Fruit fly (Drosophila melanogaster) whole organism, adult: ENCODE results near the gene CG8188.

Experiments
- CG11617 ChIP-seq: fragments of 200-800 bp; sonication (Bioruptor generic); optimal IDR thresholded peaks from 2 replicates; lab custom pipeline; 2017; ENCODE audit warnings: mild to moderate bottlenecking, missing biosample characterization, missing genetic modification reagents, missing genetic modification characterization
- CG12768 ChIP-seq: fragments of 200-800 bp; sonication (Bioruptor generic); optimal IDR thresholded peaks from 2 replicates; lab custom pipeline; 2017; ENCODE audit warnings: missing biosample characterization, missing genetic modification characterization, mild to moderate bottlenecking, moderate library complexity, missing genetic modification reagents
- CG14711 ChIP-seq: fragments of 200-800 bp; sonication (Bioruptor generic); optimal IDR thresholded peaks from 2 replicates; lab custom pipeline; 2018; ENCODE audit warnings: missing biosample characterization, mild to moderate bottlenecking, missing genetic modification characterization, moderate library complexity
- CG1620 ChIP-seq: fragments of 200-800 bp; sonication (Bioruptor generic); optimal IDR thresholded peaks from 2 replicates; lab custom pipeline; 2016; ENCODE audit warnings: missing biosample characterization, missing genetic modification characterization
- CG33017 ChIP-seq: fragments of 200-800 bp; sonication (Bioruptor generic); optimal IDR thresholded peaks from 2 replicates; lab custom pipeline; 2018; ENCODE audit warnings: missing biosample characterization, mild to moderate bottlenecking, missing genetic modification characterization, moderate library complexity
- CG5204 ChIP-seq: fragments of 200-800 bp; sonication (Bioruptor generic); optimal IDR thresholded peaks from 2 replicates; lab custom pipeline; 2016; ENCODE audit warnings: missing biosample characterization, missing genetic modification characterization
- CG7045 ChIP-seq: fragments of 200-800 bp; sonication (Bioruptor generic); optimal IDR thresholded peaks from 2 replicates; lab custom pipeline; 2017; ENCODE audit warnings: missing biosample characterization, mild to moderate bottlenecking, missing genetic modification characterization
- CG7101 ChIP-seq: fragments of 200-800 bp; sonication (Bioruptor generic); optimal IDR thresholded peaks from 2 replicates; lab custom pipeline; 2018; ENCODE audit warnings: missing biosample characterization, mild to moderate bottlenecking, missing genetic modification characterization, moderate library complexity
- Clk ChIP-seq: fragments of 200-800 bp; sonication (Bioruptor generic); optimal IDR thresholded peaks from 2 replicates; lab custom pipeline; 2017; ENCODE audit warnings: missing biosample characterization, missing genetic modification characterization
- Crg-1 ChIP-seq: fragments of 200-800 bp; sonication (Bioruptor generic); optimal IDR thresholded peaks from 2 replicates; lab custom pipeline; 2016; ENCODE audit warnings: missing biosample characterization, missing genetic modification characterization
- Hr96 ChIP-seq: fragments of 200-800 bp; sonication (Bioruptor generic); optimal IDR thresholded peaks from 2 replicates; lab custom pipeline; 2016; ENCODE audit warnings: missing biosample characterization, missing genetic modification characterization
- Mnt ChIP-seq: fragments of 200-800 bp; sonication (Bioruptor generic); optimal IDR thresholded peaks from 2 replicates; lab custom pipeline; 2016; ENCODE audit warnings: missing biosample characterization, mild to moderate bottlenecking, missing genetic modification characterization
- bab1 ChIP-seq: fragments of 200-800 bp; sonication (Bioruptor generic); optimal IDR thresholded peaks from 3 replicates; lab custom pipeline; 2019; ENCODE audit warnings: missing biosample characterization, mild to moderate bottlenecking, missing genetic modification characterization, moderate library complexity
- cic ChIP-seq: fragments of 200-800 bp; sonication (Bioruptor generic); optimal IDR thresholded peaks from 2 replicates; lab custom pipeline; 2017; ENCODE audit warnings: missing biosample characterization, mild to moderate bottlenecking, missing genetic modification characterization, moderate library complexity
- cnc ChIP-seq, 2 experiments: fragments of >200 bp; optimal IDR thresholded peaks; 2 replicates each; lab custom pipeline; 2017
- kay ChIP-seq: fragments of 200-800 bp; sonication (Bioruptor generic); peaks from one replicate; lab custom pipeline; 2016; ENCODE audit warnings: missing biosample characterization, missing genetic modification characterization, borderline replicate concordance
- ovo ChIP-seq: fragments of 200-800 bp; sonication (Bioruptor generic); optimal IDR thresholded peaks from 2 replicates; lab custom pipeline; 2016; ENCODE audit warnings: missing biosample characterization, missing genetic modification characterization
- pad ChIP-seq: fragments of 200-800 bp; sonication (Bioruptor generic); optimal IDR thresholded peaks from 3 replicates; lab custom pipeline; 2017; ENCODE audit warnings: missing biosample characterization, missing genetic modification characterization, mild to moderate bottlenecking, moderate library complexity, missing genetic modification reagents
- tj ChIP-seq: fragments of 200-800 bp; sonication (Bioruptor generic); optimal IDR thresholded peaks from 3 replicates; lab custom pipeline; 2017; ENCODE audit warnings: missing biosample characterization, mild to moderate bottlenecking, missing genetic modification characterization, moderate library complexity
- toe ChIP-seq: fragments of 200-800 bp; sonication (Bioruptor generic); optimal IDR thresholded peaks from 2 replicates; lab custom pipeline; 2016; ENCODE audit warnings: missing biosample characterization, missing genetic modification characterization

The CG8188 gene

dm6 chrX:17724288-17724914 lies 21.6 kb upstream of the CG8188 start:
- TF ChIP-seq CG11617 (GFP tag; lab: Kevin White, UChicago) (no peak), kay (GFP tag; lab: Kevin White, UChicago) (no peak), Mnt (no peak), Crg-1 (GFP tag; lab: Kevin White, UChicago) (no peak), CG14711 (no peak), CG1620 (GFP tag; lab: Kevin White, UChicago) (no peak), tj (no peak), CG7101 (no peak), cnc (optimal IDR thresholded peaks at IDR 0.05; lab: Kevin White, UChicago) (no peak), Clk (GFP tag; lab: Kevin White, UChicago) (no peak), CG7045 (GFP tag; lab: Kevin White, UChicago) (no peak), CG33017 (tag; lab: Kevin White, UChicago) (no peak), CG5204 (GFP tag; lab: Kevin White, UChicago) (no peak)

- TF ChIP-seq bab1 (GFP tag; lab: Kevin White, UChicago) (peak; percentile 39), ovo (GFP tag; lab: Kevin White, UChicago) (no peak), CG7045 (GFP tag; lab: Kevin White, UChicago) (no peak), cnc (optimal IDR thresholded peaks at IDR 0.05; lab: Kevin White, UChicago) (no peak), CG12768 (GFP tag; lab: Kevin White, UChicago) (no peak), CG1620 (GFP tag; lab: Kevin White, UChicago) (peak; percentile 3), kay (GFP tag; lab: Kevin White, UChicago) (no peak), CG5204 (GFP tag; lab: Kevin White, UChicago) (no peak), tj (peak; percentile 13), Hr96 (GFP tag; lab: Kevin White, UChicago) (no peak), CG11617 (GFP tag; lab: Kevin White, UChicago) (no peak), Crg-1 (GFP tag; lab: Kevin White, UChicago) (no peak), CG7101 (peak; percentile 32), Clk (GFP tag; lab: Kevin White, UChicago) (no peak), pad (GFP tag; lab: Kevin White, UChicago) (peak; percentile 46), toe (no peak), CG14711 (no peak), Mnt (peak; percentile 74), CG33017 (tag; lab: Kevin White, UChicago) (no peak), cic (GFP tag; lab: Kevin White, UChicago) (peak; percentile 88)
These were observed 20.1 kb upstream of the CG8188 start for dm6 chrX:17722912-17723311.

dm6 chrX:17720261-17721052 lies 17.6 kb upstream of the CG8188 start:
- TF ChIP-seq CG1620 (GFP tag; lab: Kevin White, UChicago) (no peak), CG14711 (no peak), Crg-1 (GFP tag; lab: Kevin White, UChicago) (peak; percentile 14), CG11617 (GFP tag; lab: Kevin White, UChicago) (no peak), toe (peak; percentile 3), kay (GFP tag; lab: Kevin White, UChicago) (no peak), tj (no peak), Clk (GFP tag; lab: Kevin White, UChicago) (no peak), cnc (optimal IDR thresholded peaks at IDR 0.05; lab: Kevin White, UChicago) (no peak), pad (GFP tag; lab: Kevin White, UChicago) (no peak), Mnt (no peak), CG12768 (GFP tag; lab: Kevin White, UChicago) (no peak), CG5204 (GFP tag; lab: Kevin White, UChicago) (no peak), bab1 (GFP tag; lab: Kevin White, UChicago) (peak; percentile 47), Hr96 (GFP tag; lab: Kevin White, UChicago) (no peak), CG33017 (tag; lab: Kevin White, UChicago) (no peak), CG7045 (GFP tag; lab: Kevin White, UChicago) (no peak), CG7101 (no peak), ovo (GFP tag; lab: Kevin White, UChicago) (no peak)

dm6 chrX:17718927-17719691 lies 16.3 kb upstream of the CG8188 start:
- TF ChIP-seq tj (peak; percentile 97), Mnt (no peak)

- no peak for TF ChIP-seq Hr96 (GFP tag; lab: Kevin White, UChicago)
- no peak for TF ChIP-seq CG14711
- no peak for TF ChIP-seq bab1 (GFP tag; lab: Kevin White, UChicago)
- TF ChIP-seq pad (GFP tag; lab: Kevin White, UChicago): no peak
- no peak for TF ChIP-seq CG7101
- TF ChIP-seq Clk (GFP tag; lab: Kevin White, UChicago): no peak
- no peak for TF ChIP-seq kay (GFP tag; lab: Kevin White, UChicago)
- TF ChIP-seq Crg-1 (GFP tag; lab: Kevin White, UChicago): no peak
- no peak for TF ChIP-seq cic (GFP tag; lab: Kevin White, UChicago)
- no peak for TF ChIP-seq Mnt
- TF ChIP-seq CG5204 (GFP tag; lab: Kevin White, UChicago): no peak
- TF ChIP-seq CG33017 (tag; lab: Kevin White, UChicago): no peak
- TF ChIP-seq CG7045 (GFP tag; lab: Kevin White, UChicago): no peak
- no peak for TF ChIP-seq toe
- no peak for TF ChIP-seq CG1620 (GFP tag; lab: Kevin White, UChicago)
- no peak for TF ChIP-seq CG11617 (GFP tag; lab: Kevin White, UChicago)
These were observed 15.6 kb upstream of the CG8188 start for dm6 chrX:17718423-17718822.
